Worm (Caenorhabditis elegans) whole organism, L1 larva: ENCODE measurements around the gene grl-15.

Experiments
- ceh-82 ChIP-seq, 3 experiments: fragments of 150-350 bp in 1 of 3; sonication (generic microtip) in 2 of 3; optimal IDR thresholded peaks; 2 replicates each; lab custom pipeline; 2014 to 2017; ENCODE audit warnings: missing biosample characterization in 3 of 3, missing genetic modification characterization in 3 of 3
- egl-27 ChIP-seq, 2 experiments: fragments of 150-350 bp in 1 of 2; sonication (generic microtip); optimal IDR thresholded peaks; 3 replicates each; lab custom pipeline; 2017 to 2018; ENCODE audit warnings: missing biosample characterization in 2 of 2, missing genetic modification characterization in 2 of 2, missing genetic modification reagents in 2 of 2
- fkh-10 ChIP-seq: sonication (generic microtip); optimal IDR thresholded peaks from 2 replicates; lab custom pipeline; 2017; ENCODE audit warnings: missing biosample characterization, missing genetic modification reagents, missing genetic modification characterization
- lin-13 ChIP-seq: fragments of 150-350 bp; optimal IDR thresholded peaks from 2 replicates; lab custom pipeline; 2014; ENCODE audit warnings: missing biosample characterization, missing genetic modification reagents, missing genetic modification characterization
- lin-39 ChIP-seq: fragments of 150-350 bp; optimal IDR thresholded peaks from 2 replicates; lab custom pipeline; 2014; ENCODE audit warnings: missing biosample characterization, missing genetic modification reagents, missing genetic modification characterization

DNA sequence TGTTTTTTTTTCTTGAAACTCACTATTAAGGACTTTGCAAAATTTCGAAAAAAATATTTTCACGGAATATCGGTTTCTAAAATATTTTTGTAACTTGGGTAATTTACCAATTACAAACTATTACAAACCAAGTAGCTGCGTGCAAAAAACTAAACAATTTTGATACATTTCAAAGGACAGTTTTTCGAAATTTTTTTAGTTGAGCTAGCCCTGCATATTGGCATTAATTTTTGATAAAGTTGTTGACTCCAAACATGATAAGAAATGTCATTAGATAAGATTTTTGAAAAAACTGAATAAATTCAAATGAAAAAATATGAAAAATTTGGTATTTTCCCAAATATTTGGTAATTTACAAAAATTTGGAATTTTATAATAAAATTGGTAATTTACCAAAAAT, 47.6 kb downstream of the grl-15 start:
- TF ChIP-seq egl-27 (tag; optimal IDR thresholded peaks at IDR 0.05; lab: Kevin White, UChicago) (no peak), lin-13 (GFP tag; lab: Kevin White, UChicago) (no peak), ceh-82 (tag; optimal IDR thresholded peaks at IDR 0.05; lab: Kevin White, UChicago) (no peak), lin-39 (tag; lab: Kevin White, UChicago) (no peak), fkh-10 (no peak)
